Worm (Caenorhabditis elegans): ENCODE data around the gene nhr-106.

nhr-106 gene

DNA sequence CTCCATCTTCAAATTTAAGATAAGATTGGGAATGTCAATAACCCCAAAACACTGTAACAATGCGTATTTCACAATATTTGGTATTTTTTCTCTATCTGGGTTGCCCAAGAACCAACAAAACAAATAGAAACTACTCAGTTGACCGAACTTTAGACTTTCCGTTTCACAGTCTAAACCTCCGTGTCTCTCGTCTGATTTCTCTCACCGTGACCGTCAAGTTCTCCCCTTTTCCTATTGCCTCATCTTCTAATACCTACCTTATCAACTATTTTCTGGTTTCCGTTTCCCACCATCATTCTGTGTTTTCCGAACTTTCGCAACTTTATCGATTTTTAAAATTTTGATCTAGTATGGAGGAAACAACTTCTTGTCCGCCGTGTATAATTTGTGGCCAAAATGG lies 4.9 kb downstream of the nhr-106 start, which contains the start of gene nhr-131:
Gene nhr-131 (plus strand): TSS at position 87 of the 400 bp plus-strand sequence.
- TF ChIP-seq ttx-3 (tag; optimal IDR thresholded peaks at IDR 0.05): no peak
- no peak for TF ChIP-seq unc-86 (tag; optimal IDR thresholded peaks at IDR 0.05)
- no peak for TF ChIP-seq pax-1 (tag; optimal IDR thresholded peaks at IDR 0.05)
- no peak for TF ChIP-seq ceh-9 (tag; optimal IDR thresholded peaks at IDR 0.05)
- TF ChIP-seq ceh-2 (tag; optimal IDR thresholded peaks at IDR 0.05): no peak
- no peak for TF ChIP-seq fkh-6 (tag; optimal IDR thresholded peaks at IDR 0.05)
- no peak for TF ChIP-seq madf-2 (tag; optimal IDR thresholded peaks at IDR 0.05)
- no peak for TF ChIP-seq zip-5 (tag; optimal IDR thresholded peaks at IDR 0.05)
- no peak for TF ChIP-seq hlh-6 (tag; optimal IDR thresholded peaks at IDR 0.05)
- no peak for TF ChIP-seq F13H6.1 (tag; optimal IDR thresholded peaks at IDR 0.05)

DNA sequence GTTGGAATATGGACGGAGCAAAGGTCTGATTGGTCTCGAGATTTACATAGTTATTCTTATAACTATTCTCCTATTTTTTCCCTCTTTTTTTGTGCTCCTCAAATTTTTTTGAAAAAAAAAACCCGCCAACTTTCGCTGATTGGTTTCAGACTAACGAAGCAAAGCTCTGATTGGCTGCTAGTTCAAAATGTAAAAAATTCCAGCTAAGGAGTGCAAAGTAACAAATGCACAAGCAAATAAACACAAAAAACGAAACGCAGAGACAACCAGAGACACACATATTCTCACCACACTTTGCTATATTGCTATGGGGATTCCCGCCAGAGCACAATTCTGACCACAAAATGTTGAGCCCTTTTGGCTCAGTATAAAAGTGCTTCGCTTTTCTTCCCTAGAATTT lies 8.0 kb downstream of the nhr-106 start, which contains the start of gene T01G6.1:
Gene T01G6.1 (plus strand): TSS at position 301 of the 400 bp plus-strand sequence.
- TF ChIP-seq nfya-1 (tag; optimal IDR thresholded peaks at IDR 0.05): peak; percentile 37
- TF ChIP-seq ceh-6 (GFP tag; optimal IDR thresholded peaks at IDR 0.05): no peak

DNA sequence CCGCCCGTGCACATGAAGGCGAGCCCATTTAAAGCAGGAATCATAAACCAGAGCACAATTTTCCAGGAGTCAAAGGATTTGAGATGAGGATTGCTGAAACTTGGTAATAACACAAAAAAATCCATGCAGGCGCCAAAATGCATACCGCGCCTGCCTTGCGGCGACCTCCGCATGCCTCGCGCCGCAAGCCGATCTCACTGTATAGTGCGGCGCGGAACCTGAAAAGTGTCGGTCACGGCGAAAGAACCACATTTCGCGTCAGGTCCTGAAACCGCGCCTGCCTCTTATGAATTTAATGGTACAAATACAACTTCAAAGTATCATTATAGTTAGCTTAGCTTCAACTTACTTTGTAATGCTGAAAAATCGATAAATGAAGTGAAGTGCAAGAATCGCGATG lies 11.1 kb downstream of the nhr-106 start:
- TF ChIP-seq dmd-4 (tag; optimal IDR thresholded peaks at IDR 0.05; ENCODE audit: borderline replicate concordance) (no peak), nfya-1 (tag; optimal IDR thresholded peaks at IDR 0.05) (no peak), nhr-232 (tag; optimal IDR thresholded peaks at IDR 0.05) (no peak), K09A11.1 (tag; optimal IDR thresholded peaks at IDR 0.05; ENCODE audit: insufficient read depth) (no peak), gmeb-2 (tag; optimal IDR thresholded peaks at IDR 0.05) (no peak), ceh-2 (tag; optimal IDR thresholded peaks at IDR 0.05) (no peak)

DNA sequence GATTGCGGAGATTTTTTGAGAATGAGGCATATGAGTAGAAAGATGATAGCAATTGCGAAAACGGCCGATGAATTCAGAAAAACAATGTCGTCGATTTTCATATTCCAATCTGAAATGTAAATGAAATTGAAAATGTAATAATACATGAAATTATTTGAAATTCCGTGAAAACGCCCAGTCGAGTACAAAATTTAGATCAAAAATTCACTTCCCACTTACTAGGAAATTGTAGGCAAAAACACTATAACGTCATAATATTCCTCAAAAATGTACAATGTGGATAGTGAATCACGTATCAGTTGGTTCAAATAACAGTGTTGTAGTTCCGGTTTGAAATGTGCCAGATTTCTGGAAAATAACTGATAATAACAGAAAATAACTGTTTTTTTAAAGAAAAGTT lies 11.8 kb downstream of the nhr-106 start, which contains the start of gene str-256:
Gene str-256 (minus strand): TSS at position 101 of the 400 bp plus-strand sequence.
- TF ChIP-seq ceh-45 (GFP tag; IDR thresholded peaks at IDR 0.05): no peak
- TF ChIP-seq pat-9 (tag; optimal IDR thresholded peaks at IDR 0.05): no peak
- no peak for TF ChIP-seq sdc-2 (tag; optimal IDR thresholded peaks at IDR 0.05)
- no peak for TF ChIP-seq K09A11.1 (tag; optimal IDR thresholded peaks at IDR 0.05; ENCODE audit: insufficient read depth)
- no peak for TF ChIP-seq ceh-30 (tag; optimal IDR thresholded peaks at IDR 0.05)
- TF ChIP-seq C38D4.7 (GFP tag; optimal IDR thresholded peaks at IDR 0.05): no peak
- TF ChIP-seq elt-2 (tag; optimal IDR thresholded peaks at IDR 0.05): no peak
- TF ChIP-seq ceh-18 (tag; optimal IDR thresholded peaks at IDR 0.05): no peak
- no peak for TF ChIP-seq pros-1 (tag; optimal IDR thresholded peaks at IDR 0.05)
- no peak for TF ChIP-seq ama-1 (optimal IDR thresholded peaks at IDR 0.05)
- TF ChIP-seq F13H6.1 (tag; optimal IDR thresholded peaks at IDR 0.05): no peak
- TF ChIP-seq hlh-15 (tag; optimal IDR thresholded peaks at IDR 0.05): no peak
- no peak for TF ChIP-seq C08G9.2 (tag; optimal IDR thresholded peaks at IDR 0.05)
- TF ChIP-seq pax-1 (tag; optimal IDR thresholded peaks at IDR 0.05): no peak
- no peak for TF ChIP-seq nfya-1 (tag; optimal IDR thresholded peaks at IDR 0.05)
- TF ChIP-seq lim-6 (tag; optimal IDR thresholded peaks at IDR 0.05): no peak
- no peak for TF ChIP-seq ets-4 (tag; optimal IDR thresholded peaks at IDR 0.05)

DNA sequence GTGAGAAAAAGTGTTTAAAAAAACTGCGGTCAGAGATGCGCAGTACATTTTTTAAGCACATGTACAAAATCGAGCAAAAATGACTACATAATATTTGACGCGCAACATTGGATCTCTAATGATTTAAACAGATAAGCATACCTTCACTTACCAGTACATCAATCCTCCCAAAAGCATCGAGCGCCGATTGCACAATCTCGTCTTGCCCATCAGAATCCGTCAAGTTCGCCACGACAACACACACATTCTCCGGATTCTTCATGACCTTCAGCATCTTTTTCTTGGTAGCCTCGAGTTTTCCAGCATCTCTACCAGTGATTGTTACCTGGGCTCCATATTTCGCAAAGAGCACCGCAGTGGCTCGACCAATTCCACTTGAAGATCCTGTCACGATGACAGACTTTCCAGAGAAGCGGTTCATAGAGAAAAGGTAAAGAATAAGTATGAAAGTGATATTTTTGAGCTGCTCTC lies 13.4 kb downstream of the nhr-106 start, which contains the start of gene T01G6.10:
Gene T01G6.10 (minus strand): TSS at position 421 of the 471 bp plus-strand sequence.
- TF ChIP-seq Y22D7AL.16 (tag; optimal IDR thresholded peaks at IDR 0.05) (no peak), C38D4.7 (GFP tag; optimal IDR thresholded peaks at IDR 0.05) (no peak), elt-4 (tag; optimal IDR thresholded peaks at IDR 0.05) (no peak), hlh-30 (tag; optimal IDR thresholded peaks at IDR 0.05; ENCODE audit: insufficient read depth) (no peak), unc-42 (tag; optimal IDR thresholded peaks at IDR 0.05) (no peak), ceh-19 (GFP tag; optimal IDR thresholded peaks at IDR 0.05) (no peak), ceh-22 (tag; optimal IDR thresholded peaks at IDR 0.05) (no peak)
